Worm (Caenorhabditis elegans): Measurements from ENCODE around the gene uev-2.

Gene uev-2

ce11 chrIII:5573694-5574093 is 9.2 kb upstream of the uev-2 start, which contains the start of gene molo-1:
molo-1 (plus strand) TSS chrIII:5573994.
- no peak for TF ChIP-seq ceh-19 (GFP tag; optimal IDR thresholded peaks at IDR 0.05)
- TF ChIP-seq ceh-45 (GFP tag; IDR thresholded peaks at IDR 0.05): no peak
- TF ChIP-seq pax-1 (tag; optimal IDR thresholded peaks at IDR 0.05): no peak
- no peak for TF ChIP-seq ceh-30 (tag; optimal IDR thresholded peaks at IDR 0.05)
- no peak for TF ChIP-seq hlh-8 (tag; optimal IDR thresholded peaks at IDR 0.05)
- TF ChIP-seq ceh-48 (tag; optimal IDR thresholded peaks at IDR 0.05): no peak
- TF ChIP-seq pat-9 (tag; optimal IDR thresholded peaks at IDR 0.05): no peak

DNA sequence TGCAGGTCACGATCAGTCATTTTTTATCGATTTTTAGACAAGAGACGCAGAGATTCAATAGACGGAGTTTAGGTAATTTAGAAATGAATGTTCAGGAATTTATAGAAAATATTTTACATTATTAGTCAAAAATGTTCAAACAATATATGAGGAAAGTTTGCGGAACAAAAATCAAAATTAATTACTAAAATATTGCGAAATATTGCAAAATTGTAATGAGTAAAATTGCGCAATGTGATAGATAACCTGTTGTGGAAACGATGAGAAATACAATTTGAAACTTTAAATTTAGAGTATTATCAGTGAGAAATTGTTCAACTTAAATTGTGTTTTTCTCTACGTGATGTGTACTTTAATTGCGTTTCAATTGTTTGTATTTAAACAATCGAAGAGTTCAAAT is 1.9 kb upstream of the uev-2 start, which contains the start of gene F56D2.5:
F56D2.5 (minus strand) TSS at position 371 of the 400 bp plus-strand sequence.
- no peak for TF ChIP-seq elt-2 (tag; optimal IDR thresholded peaks at IDR 0.05)
- no peak for TF ChIP-seq fkh-6 (tag; optimal IDR thresholded peaks at IDR 0.05)
- no peak for TF ChIP-seq pag-3 (tag; optimal IDR thresholded peaks at IDR 0.05; ENCODE audit: borderline replicate concordance)
- TF ChIP-seq ceh-2 (tag; optimal IDR thresholded peaks at IDR 0.05): no peak
- TF ChIP-seq syd-9 (tag; optimal IDR thresholded peaks at IDR 0.05): no peak
- no peak for TF ChIP-seq ama-1 (optimal IDR thresholded peaks at IDR 0.05)
- no peak for TF ChIP-seq pat-9 (tag; optimal IDR thresholded peaks at IDR 0.05)
- TF ChIP-seq fax-1 (tag; optimal IDR thresholded peaks at IDR 0.05): no peak
- no peak for TF ChIP-seq ceh-14 (tag; optimal IDR thresholded peaks at IDR 0.05)
- no peak for TF ChIP-seq ceh-18 (tag; optimal IDR thresholded peaks at IDR 0.05)
- TF ChIP-seq ttx-3 (tag; optimal IDR thresholded peaks at IDR 0.05): no peak
- TF ChIP-seq npax-4 (tag; optimal IDR thresholded peaks at IDR 0.05): no peak
- TF ChIP-seq ceh-6 (GFP tag; optimal IDR thresholded peaks at IDR 0.05): no peak
- no peak for TF ChIP-seq K09A11.1 (tag; optimal IDR thresholded peaks at IDR 0.05; ENCODE audit: insufficient read depth)
- no peak for TF ChIP-seq ahr-1 (tag; optimal IDR thresholded peaks at IDR 0.05)
- no peak for TF ChIP-seq ceh-24 (tag; optimal IDR thresholded peaks at IDR 0.05)

DNA sequence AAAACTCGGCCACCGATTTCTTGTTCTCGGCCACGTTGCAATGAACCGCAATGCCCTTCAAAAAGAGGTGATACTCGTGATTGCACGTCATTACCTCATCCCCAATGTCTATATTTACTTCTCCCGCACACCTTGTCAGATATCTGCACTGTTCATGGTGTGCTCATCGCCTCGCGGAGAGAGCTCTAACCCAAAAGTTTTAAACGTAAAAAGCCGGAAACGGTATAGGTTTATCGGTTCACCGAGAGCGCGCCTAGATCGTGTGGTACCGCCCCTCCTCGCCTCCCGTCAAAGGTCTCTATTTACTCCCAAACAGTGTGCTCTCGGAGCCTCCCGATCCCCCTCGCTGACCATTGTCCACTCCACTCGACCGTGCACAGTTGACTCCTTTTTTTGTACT is 1.7 kb downstream of the uev-2 start, which contains the start of gene F56D2.3:
F56D2.3 (plus strand) TSS at position 301 of the 400 bp plus-strand sequence.
- no peak for TF ChIP-seq ztf-16 (tag; optimal IDR thresholded peaks at IDR 0.05)
- no peak for TF ChIP-seq elt-4 (tag; optimal IDR thresholded peaks at IDR 0.05)
- TF ChIP-seq che-1 (tag; optimal IDR thresholded peaks at IDR 0.05): no peak
- peak; percentile 1 for TF ChIP-seq ets-4 (tag; optimal IDR thresholded peaks at IDR 0.05)
- no peak for TF ChIP-seq fax-1 (tag; optimal IDR thresholded peaks at IDR 0.05)
- TF ChIP-seq pax-1 (tag; optimal IDR thresholded peaks at IDR 0.05): peak; percentile 16

ce11 chrIII:5585711-5586110 is 2.8 kb downstream of the uev-2 start:
- TF ChIP-seq nhr-11 (tag; optimal IDR thresholded peaks at IDR 0.05) (no peak), ceh-6 (GFP tag; optimal IDR thresholded peaks at IDR 0.05) (no peak), dmd-4 (tag; optimal IDR thresholded peaks at IDR 0.05; ENCODE audit: borderline replicate concordance) (no peak), hlh-30 (tag; optimal IDR thresholded peaks at IDR 0.05; ENCODE audit: insufficient read depth) (no peak), dve-1 (tag; optimal IDR thresholded peaks at IDR 0.05) (no peak), sox-4 (tag; optimal IDR thresholded peaks at IDR 0.05) (no peak), ttx-3 (tag; optimal IDR thresholded peaks at IDR 0.05) (no peak), pros-1 (tag; optimal IDR thresholded peaks at IDR 0.05) (no peak), K02D7.2 (tag; optimal IDR thresholded peaks at IDR 0.05) (no peak), fkh-6 (tag; optimal IDR thresholded peaks at IDR 0.05) (no peak), nhr-232 (tag; optimal IDR thresholded peaks at IDR 0.05) (no peak), ztf-16 (tag; optimal IDR thresholded peaks at IDR 0.05) (no peak)

DNA sequence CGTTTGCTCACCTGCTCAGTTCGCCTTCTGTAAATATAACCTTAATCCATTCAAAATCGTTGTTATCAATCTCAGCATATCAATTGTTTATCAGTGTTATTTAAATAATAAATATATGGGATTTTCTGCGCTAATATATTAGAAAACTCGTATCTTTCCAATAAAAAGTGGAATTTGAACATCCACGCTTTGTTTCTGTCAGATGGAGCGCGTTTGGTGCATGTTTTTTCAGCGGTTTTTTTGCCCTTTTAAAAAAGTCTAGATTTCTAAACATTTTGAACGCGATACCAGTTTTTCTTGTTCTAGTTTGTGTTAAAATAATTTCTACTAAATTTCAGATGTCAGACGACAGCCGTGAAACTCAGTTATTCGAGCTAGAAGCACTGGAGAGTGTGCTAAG is 4.0 kb downstream of the uev-2 start, which contains the start of gene F56D2.2:
F56D2.2 (plus strand) TSS at position 339 of the 400 bp plus-strand sequence.
- TF ChIP-seq lim-6 (tag; optimal IDR thresholded peaks at IDR 0.05) (no peak), nhr-11 (tag; optimal IDR thresholded peaks at IDR 0.05) (no peak), C08G9.2 (tag; optimal IDR thresholded peaks at IDR 0.05) (no peak), tbx-2 (tag; optimal IDR thresholded peaks at IDR 0.05) (no peak), ttx-3 (tag; optimal IDR thresholded peaks at IDR 0.05) (no peak), pros-1 (tag; optimal IDR thresholded peaks at IDR 0.05) (no peak), pag-3 (tag; optimal IDR thresholded peaks at IDR 0.05; ENCODE audit: borderline replicate concordance) (no peak), madf-2 (tag; optimal IDR thresholded peaks at IDR 0.05) (no peak), che-1 (tag; optimal IDR thresholded peaks at IDR 0.05) (no peak), unc-42 (tag; optimal IDR thresholded peaks at IDR 0.05) (no peak), fax-1 (tag; optimal IDR thresholded peaks at IDR 0.05) (no peak), hlh-30 (tag; optimal IDR thresholded peaks at IDR 0.05; ENCODE audit: insufficient read depth) (no peak)

Measured in whole organism, late embryonic.